Fruit fly (Drosophila melanogaster) whole organism, embryonic: ENCODE results near the gene Cpr78Ca.
A peak's percentile ranks its signal among the peaks of the same experiment; 100 is the strongest.

ENCODE experiments used
- BEAF-32 ChIP-seq: fragments of 200-800 bp; sonication (Bioruptor generic); optimal IDR thresholded peaks from 3 replicates; lab custom pipeline; 2017; ENCODE audit warnings: missing biosample characterization, missing genetic modification characterization, mild to moderate bottlenecking, moderate library complexity, missing genetic modification reagents
- CG11695 ChIP-seq: fragments of 200-800 bp; sonication (Bioruptor generic); IDR thresholded peaks from 3 replicates; pipeline ENCODE4 v1.3.6; 2022; ENCODE audit warnings: missing biosample characterization, missing genetic modification characterization
- CG12236 ChIP-seq: fragments of 200-800 bp; sonication (Bioruptor generic); optimal IDR thresholded peaks from 2 replicates; lab custom pipeline; 2016; ENCODE audit warnings: missing biosample characterization, missing genetic modification characterization
- CG13424 ChIP-seq: fragments of 200-800 bp; sonication (Bioruptor generic); optimal IDR thresholded peaks from 2 replicates; lab custom pipeline; 2019; ENCODE audit warnings: missing biosample characterization, mild to moderate bottlenecking, missing genetic modification characterization, moderate library complexity
- CG13624 ChIP-seq: fragments of 200-800 bp; sonication (Bioruptor generic); optimal IDR thresholded peaks from 2 replicates; lab custom pipeline; 2016; ENCODE audit warnings: missing biosample characterization, missing genetic modification characterization
- CG13775 ChIP-seq: fragments of 200-800 bp; sonication (Bioruptor generic); optimal IDR thresholded peaks from 3 replicates; lab custom pipeline; 2017; ENCODE audit warnings: missing biosample characterization, mild to moderate bottlenecking, missing genetic modification characterization
- CG14441 ChIP-seq: fragments of 200-800 bp; sonication (Bioruptor generic); IDR thresholded peaks from 2 replicates; pipeline ENCODE4 v1.3.6; 2022; ENCODE audit warnings: missing biosample characterization, missing genetic modification characterization
- CG34224 ChIP-seq: fragments of 200-800 bp; sonication (Bioruptor generic); IDR thresholded peaks from 3 replicates; pipeline ENCODE4 v1.3.6; 2022; ENCODE audit warnings: missing biosample characterization, missing genetic modification characterization; ENCODE audit not compliant: partially characterized antibody
- CG4854 ChIP-seq: fragments of 200-800 bp; sonication (Bioruptor generic); optimal IDR thresholded peaks from 2 replicates; lab custom pipeline; 2016; ENCODE audit warnings: missing biosample characterization, missing genetic modification characterization, inconsistent platforms
- CG7928 ChIP-seq: fragments of 200-800 bp; sonication (Bioruptor generic); optimal IDR thresholded peaks from 2 replicates; lab custom pipeline; 2017; ENCODE audit warnings: missing biosample characterization, mild to moderate bottlenecking, missing genetic modification characterization
- CG7963 ChIP-seq: fragments of 200-800 bp; sonication (Bioruptor generic); IDR thresholded peaks from 3 replicates; pipeline ENCODE4 v1.3.6; 2022; ENCODE audit warnings: missing biosample characterization, missing genetic modification characterization; ENCODE audit not compliant: partially characterized antibody
- CG8478 ChIP-seq: fragments of >200 bp; optimal IDR thresholded peaks from 2 replicates; lab custom pipeline; 2018
- CG8924 ChIP-seq: fragments of 200-800 bp; optimal IDR thresholded peaks from 3 replicates; lab custom pipeline; 2019; ENCODE audit warnings: missing biosample characterization, mild to moderate bottlenecking, missing genetic modification characterization, moderate library complexity
- CTCF ChIP-seq: fragments of 200-800 bp; sonication (Bioruptor generic); optimal IDR thresholded peaks from 2 replicates; lab custom pipeline; 2017; ENCODE audit warnings: missing biosample characterization, mild to moderate bottlenecking, missing genetic modification characterization, moderate library complexity
- D ChIP-seq, 2 experiments: fragments of 200-800 bp in 1 of 2; fragments of >200 bp in 1 of 2; sonication (Bioruptor generic) in 1 of 2; optimal IDR thresholded peaks; 2 replicates in 1 of 2; 3 replicates in 1 of 2; lab custom pipeline; 2017; ENCODE audit warnings: mild to moderate bottlenecking in 1 of 2, missing biosample characterization in 1 of 2, missing genetic modification characterization in 1 of 2, missing genetic modification reagents in 1 of 2
- Dad ChIP-seq: fragments of 200-800 bp; sonication (Bioruptor generic); optimal IDR thresholded peaks from 3 replicates; lab custom pipeline; 2016; ENCODE audit warnings: missing biosample characterization, missing genetic modification characterization
- Dref ChIP-seq: fragments of 200-800 bp; sonication (Bioruptor generic); IDR thresholded peaks from 2 replicates; pipeline ENCODE4 v1.3.6; 2022; ENCODE audit warnings: missing biosample characterization, missing genetic modification characterization
- Ets65A ChIP-seq: fragments of 200-800 bp; sonication (Bioruptor generic); peaks from one replicate; lab custom pipeline; 2016; ENCODE audit warnings: missing biosample characterization, missing genetic modification characterization
- HLH54F ChIP-seq: fragments of 200-800 bp; sonication (Bioruptor generic); optimal IDR thresholded peaks from 3 replicates; lab custom pipeline; 2016; ENCODE audit warnings: missing biosample characterization, missing genetic modification characterization
- HmgZ ChIP-seq: fragments of 200-800 bp; sonication (Bioruptor generic); optimal IDR thresholded peaks from 2 replicates; lab custom pipeline; 2018; ENCODE audit warnings: missing biosample characterization, mild to moderate bottlenecking, missing genetic modification characterization
- Hr78 ChIP-seq, 2 experiments: fragments of 200-800 bp in 1 of 2; fragments of >200 bp in 1 of 2; sonication (Bioruptor generic) in 1 of 2; optimal IDR thresholded peaks; 2 replicates each; lab custom pipeline; 2017 to 2019; ENCODE audit warnings: missing biosample characterization in 2 of 2, missing genetic modification characterization in 2 of 2, mild to moderate bottlenecking in 1 of 2, moderate library complexity in 1 of 2
- Myb ChIP-seq: fragments of 200-800 bp; sonication (Bioruptor generic); optimal IDR thresholded peaks from 2 replicates; lab custom pipeline; 2016; ENCODE audit warnings: missing biosample characterization, missing genetic modification characterization
- NC2α ChIP-seq: fragments of 200-800 bp; sonication (Bioruptor generic); optimal IDR thresholded peaks from 2 replicates; lab custom pipeline; 2016; ENCODE audit warnings: missing biosample characterization, missing genetic modification characterization
- Oli ChIP-seq: fragments of 200-800 bp; sonication (Bioruptor generic); optimal IDR thresholded peaks from 2 replicates; lab custom pipeline; 2018; ENCODE audit warnings: missing biosample characterization, mild to moderate bottlenecking, missing genetic modification characterization, moderate library complexity
- Ptx1 ChIP-seq: fragments of 200-800 bp; sonication (Bioruptor generic); IDR thresholded peaks from 2 replicates; pipeline ENCODE4 v1.3.6; 2022; ENCODE audit warnings: missing biosample characterization, missing genetic modification characterization
- Ssrp ChIP-seq: fragments of 200-800 bp; sonication (Bioruptor generic); optimal IDR thresholded peaks from 2 replicates; lab custom pipeline; 2018; ENCODE audit warnings: missing biosample characterization, mild to moderate bottlenecking, missing genetic modification characterization, moderate library complexity
- Trl ChIP-seq, 3 experiments: fragments of >200 bp in 2 of 3; fragments of 200-800 bp in 1 of 3; sonication (Bioruptor generic) in 1 of 3; optimal IDR thresholded peaks; 2 replicates in 1 of 3; 3 replicates in 2 of 3; lab custom pipeline; 2016 to 2017; ENCODE audit warnings: missing biosample characterization in 1 of 3, missing genetic modification characterization in 1 of 3
- Xbp1 ChIP-seq: fragments of 200-800 bp; sonication (Bioruptor generic); optimal IDR thresholded peaks from 3 replicates; lab custom pipeline; 2016; ENCODE audit warnings: missing biosample characterization, mild to moderate bottlenecking, missing genetic modification characterization
- amos ChIP-seq: fragments of 200-800 bp; sonication (Bioruptor generic); IDR thresholded peaks from 2 replicates; pipeline ENCODE4 v1.3.6; 2022; ENCODE audit warnings: missing biosample characterization, missing genetic modification characterization; ENCODE audit not compliant: partially characterized antibody
- ato ChIP-seq: fragments of 200-800 bp; sonication (Bioruptor generic); IDR thresholded peaks from 2 replicates; pipeline ENCODE4 v1.3.6; 2022; ENCODE audit warnings: missing biosample characterization, missing genetic modification characterization; ENCODE audit not compliant: partially characterized antibody
- dpn ChIP-seq, 2 experiments: fragments of 200-800 bp; sonication (Bioruptor generic); optimal IDR thresholded peaks; 3 replicates each; lab custom pipeline; 2016; ENCODE audit warnings: missing biosample characterization in 2 of 2, missing genetic modification characterization in 2 of 2
- fd64A ChIP-seq: fragments of 200-800 bp; sonication (Bioruptor generic); optimal IDR thresholded peaks from 3 replicates; lab custom pipeline; 2018; ENCODE audit warnings: missing biosample characterization, mild to moderate bottlenecking, missing genetic modification characterization
- ftz-f1 ChIP-seq: fragments of 200-800 bp; sonication (Bioruptor generic); optimal IDR thresholded peaks from 2 replicates; lab custom pipeline; 2016; ENCODE audit warnings: missing biosample characterization, missing genetic modification characterization
- gro ChIP-seq: fragments of 200-800 bp; sonication (Bioruptor generic); optimal IDR thresholded peaks from 2 replicates; lab custom pipeline; 2016; ENCODE audit warnings: missing biosample characterization, missing genetic modification characterization
- klu ChIP-seq: fragments of 200-800 bp; sonication (Bioruptor generic); IDR thresholded peaks from 2 replicates; pipeline ENCODE4 v1.3.6; 2022; ENCODE audit warnings: missing biosample characterization, missing genetic modification characterization
- knrl ChIP-seq: fragments of 200-800 bp; sonication (Bioruptor generic); IDR thresholded peaks from 3 replicates; pipeline ENCODE4 v1.3.6; 2022; ENCODE audit warnings: missing biosample characterization, missing genetic modification characterization; ENCODE audit not compliant: partially characterized antibody
- mld ChIP-seq: fragments of 200-800 bp; sonication (Bioruptor generic); IDR thresholded peaks from 3 replicates; pipeline ENCODE4 v1.3.6; 2022; ENCODE audit warnings: missing biosample characterization, missing genetic modification characterization; ENCODE audit not compliant: partially characterized antibody
- pita ChIP-seq: fragments of 200-800 bp; sonication (Bioruptor generic); optimal IDR thresholded peaks from 2 replicates; lab custom pipeline; 2017; ENCODE audit warnings: missing biosample characterization, mild to moderate bottlenecking, missing genetic modification characterization
- pros ChIP-seq: fragments of 200-800 bp; sonication (Bioruptor generic); optimal IDR thresholded peaks from 3 replicates; lab custom pipeline; 2019; ENCODE audit warnings: missing biosample characterization, mild to moderate bottlenecking, missing genetic modification characterization, moderate library complexity
- pzg ChIP-seq: fragments of 200-800 bp; sonication (Bioruptor generic); optimal IDR thresholded peaks from 3 replicates; lab custom pipeline; 2018; ENCODE audit warnings: missing biosample characterization, mild to moderate bottlenecking, missing genetic modification characterization, moderate library complexity
- salm ChIP-seq: fragments of 200-800 bp; sonication (Bioruptor generic); optimal IDR thresholded peaks from 2 replicates; lab custom pipeline; 2018; ENCODE audit warnings: missing biosample characterization, mild to moderate bottlenecking, missing genetic modification characterization
- sima ChIP-seq: fragments of 200-800 bp; sonication (Bioruptor generic); optimal IDR thresholded peaks from 2 replicates; lab custom pipeline; 2016; ENCODE audit warnings: missing biosample characterization, missing genetic modification characterization
- sna ChIP-seq: fragments of 200-800 bp; sonication (Bioruptor generic); IDR thresholded peaks from 2 replicates; pipeline ENCODE4 v1.3.6; 2022; ENCODE audit warnings: missing biosample characterization, missing genetic modification characterization; ENCODE audit not compliant: partially characterized antibody
- tna ChIP-seq: fragments of 200-800 bp; sonication (Bioruptor generic); IDR thresholded peaks from 2 replicates; pipeline ENCODE4 v1.3.6; 2022; ENCODE audit warnings: missing biosample characterization, missing genetic modification characterization; ENCODE audit not compliant: partially characterized antibody
- trem ChIP-seq: fragments of 200-800 bp; optimal IDR thresholded peaks from 3 replicates; lab custom pipeline; 2019; ENCODE audit warnings: missing biosample characterization, mild to moderate bottlenecking, missing genetic modification characterization, moderate library complexity
- tx ChIP-seq: fragments of 200-800 bp; sonication (Bioruptor generic); optimal IDR thresholded peaks from 2 replicates; lab custom pipeline; 2016; ENCODE audit warnings: missing biosample characterization, missing genetic modification characterization
- usp ChIP-seq: fragments of >200 bp; optimal IDR thresholded peaks from 2 replicates; lab custom pipeline; 2017; ENCODE audit warnings: missing biosample characterization, missing genetic modification characterization

Gene Cpr78Ca

DNA sequence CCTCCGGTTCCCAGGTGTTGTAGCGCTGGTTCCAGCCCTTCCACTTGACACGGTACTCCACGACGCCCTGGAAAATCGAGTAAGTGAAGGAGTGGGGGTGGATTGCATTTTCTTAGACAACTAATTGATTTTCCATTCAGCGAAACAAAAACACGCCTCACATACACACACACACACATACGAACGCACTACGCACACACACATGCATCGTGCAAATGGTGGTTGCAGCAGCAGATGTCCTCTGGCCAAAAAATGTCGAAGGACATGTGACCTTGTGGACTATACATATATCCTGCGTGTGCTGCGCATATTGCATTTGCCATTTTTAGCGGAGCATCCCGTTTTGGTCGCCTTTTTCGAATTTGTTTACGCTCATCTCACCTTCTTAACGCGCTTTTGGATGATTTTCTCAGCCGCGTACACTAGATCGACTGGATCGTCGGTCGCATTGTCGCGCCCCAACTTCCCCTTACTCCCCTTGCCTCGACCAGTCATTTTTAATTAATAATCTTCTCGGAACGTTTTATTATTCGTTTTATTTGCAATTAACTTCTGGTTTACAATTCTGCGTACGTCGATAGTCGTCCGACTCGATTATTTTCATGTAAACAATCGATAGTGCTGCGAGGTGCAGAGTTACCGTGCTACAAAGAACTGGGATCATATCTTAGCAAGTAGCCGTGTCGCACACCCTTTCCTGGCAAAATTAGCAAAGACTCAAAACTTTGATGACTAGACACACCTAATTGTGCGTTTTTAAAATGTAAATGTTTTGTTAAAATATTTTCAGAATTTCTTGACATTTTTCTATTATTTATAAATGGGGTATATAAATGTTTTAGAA lies 25.0 kb upstream of the Cpr78Ca start, which contains the start of gene Pc (continued):
- peak; percentile 97 for TF ChIP-seq Dref (GFP tag; lab: Robert Waterston, UW)
- no peak for TF ChIP-seq CG12236 (GFP tag; lab: Kevin White, UChicago)
- peak; percentile 68 for TF ChIP-seq HmgZ (tag; lab: Kevin White, UChicago)
- TF ChIP-seq CG7928 (GFP tag; lab: Kevin White, UChicago), result peak; percentile 5
- TF ChIP-seq CTCF (GFP tag; lab: Kevin White, UChicago), result peak; percentile 72
- TF ChIP-seq CG34224 (GFP tag; lab: Robert Waterston, UW), result peak; percentile 79
- no peak for TF ChIP-seq HLH54F (GFP tag; lab: Kevin White, UChicago)
- peak; percentile 43 for TF ChIP-seq D (optimal IDR thresholded peaks at IDR 0.05; lab: Kevin White, UChicago)
- no peak for TF ChIP-seq D (GFP tag; optimal IDR thresholded peaks at IDR 0.05; lab: Kevin White, UChicago)
- peak; percentile 11 to 16 for TF ChIP-seq dpn (GFP tag; optimal IDR thresholded peaks at IDR 0.05; lab: Kevin White, UChicago)
- TF ChIP-seq ato, result peak; percentile 72; the same call in 1 of the 2 replicates
- peak; percentile 92 for TF ChIP-seq amos (GFP tag; lab: Robert Waterston, UW)
- TF ChIP-seq NC2α (GFP tag; lab: Kevin White, UChicago), result no peak
- no peak for TF ChIP-seq Trl (optimal IDR thresholded peaks at IDR 0.05; lab: Kevin White, UChicago)
- TF ChIP-seq Trl (GFP tag; optimal IDR thresholded peaks at IDR 0.05; lab: Kevin White, UChicago), result peak; percentile 13
- TF ChIP-seq sima (GFP tag; lab: Kevin White, UChicago), result peak; percentile 34
- TF ChIP-seq Dad, result peak; percentile 1
- TF ChIP-seq ftz-f1 (GFP tag; lab: Kevin White, UChicago), result peak; percentile 25
- peak; percentile 63 for TF ChIP-seq CG13624 (GFP tag; lab: Kevin White, UChicago)
- TF ChIP-seq CG7963, result peak; percentile 78
- peak; percentile 10 for TF ChIP-seq Xbp1 (GFP tag; lab: Kevin White, UChicago)
- peak; percentile 4 for TF ChIP-seq Ets65A (GFP tag; lab: Kevin White, UChicago)
- no peak for TF ChIP-seq salm (tag; lab: Kevin White, UChicago)
- peak; percentile 65 for TF ChIP-seq CG8478 (lab: Kevin White, UChicago)
- peak; percentile 53; the same call in 1 of the 2 replicates for TF ChIP-seq sna (GFP tag; lab: Robert Waterston, UW)
- TF ChIP-seq trem (tag; lab: Kevin White, UChicago), result peak; percentile 73
- no peak for TF ChIP-seq Ptx1 (GFP tag; lab: Robert Waterston, UW)
- peak; percentile 65; the same call in 1 of the 3 replicates for TF ChIP-seq mld (GFP tag; lab: Robert Waterston, UW)
- TF ChIP-seq tx (GFP tag; lab: Kevin White, UChicago), result no peak
- no peak for TF ChIP-seq klu
- TF ChIP-seq Myb (GFP tag; lab: Kevin White, UChicago), result peak; percentile 73
- TF ChIP-seq knrl (GFP tag; lab: Robert Waterston, UW), result peak; percentile 89
- TF ChIP-seq pros (GFP tag; lab: Kevin White, UChicago), result peak; percentile 60
- TF ChIP-seq BEAF-32, result peak; percentile 92
- peak; percentile 25 for TF ChIP-seq CG4854 (GFP tag; lab: Kevin White, UChicago)
- no peak for TF ChIP-seq usp (GFP tag; lab: Kevin White, UChicago)
- peak; percentile 87 for TF ChIP-seq pita (GFP tag; lab: Kevin White, UChicago)
- peak; percentile 18 for TF ChIP-seq CG8924 (tag; lab: Kevin White, UChicago)
- TF ChIP-seq fd64A (GFP tag; lab: Kevin White, UChicago), result no peak
- no peak for TF ChIP-seq CG11695 (GFP tag; lab: Robert Waterston, UW)
- TF ChIP-seq gro (GFP tag; lab: Kevin White, UChicago), result peak; percentile 63
- peak; percentile 5 for TF ChIP-seq CG13424 (tag; lab: Kevin White, UChicago)
- peak; percentile 69 for TF ChIP-seq tna (GFP tag; lab: Robert Waterston, UW)
- TF ChIP-seq Hr78 (GFP tag; optimal IDR thresholded peaks at IDR 0.05; lab: Kevin White, UChicago), result no peak
- no peak for TF ChIP-seq CG14441
- peak; percentile 98 for TF ChIP-seq pzg (GFP tag; lab: Kevin White, UChicago)
- peak; percentile 13 for TF ChIP-seq Ssrp (tag; lab: Kevin White, UChicago)
- TF ChIP-seq Oli (tag; lab: Kevin White, UChicago), result no peak
- no peak for TF ChIP-seq CG13775 (GFP tag; lab: Kevin White, UChicago)
